Fruit fly (Drosophila melanogaster) whole organism, embryonic: ENCODE data around the gene timeout.

Experiments used
- Awh ChIP-seq: fragments of 200-800 bp; sonication (Bioruptor generic); IDR thresholded peaks from 2 replicates; pipeline ENCODE4, ENCODE4 v1.3.6; 2022; ENCODE audit warnings: missing biosample characterization, missing genetic modification characterization
- Bteb2 ChIP-seq: fragments of 200-800 bp; sonication (Bioruptor generic); optimal IDR thresholded peaks from 2 replicates; lab custom pipeline; 2016; ENCODE audit warnings: missing biosample characterization, missing genetic modification characterization
- CG10267 ChIP-seq: fragments of 200-800 bp; sonication (Bioruptor generic); optimal IDR thresholded peaks from 2 replicates; lab custom pipeline; 2018; ENCODE audit warnings: missing biosample characterization, mild to moderate bottlenecking, missing genetic modification characterization, moderate library complexity
- CG10543 ChIP-seq: fragments of 200-800 bp; sonication (Bioruptor generic); optimal IDR thresholded peaks from 3 replicates; lab custom pipeline; 2017; ENCODE audit warnings: missing biosample characterization, mild to moderate bottlenecking, missing genetic modification characterization, moderate library complexity
- CG11723 ChIP-seq: fragments of 200-800 bp; sonication (Bioruptor generic); optimal IDR thresholded peaks from 2 replicates; lab custom pipeline; 2017; ENCODE audit warnings: missing biosample characterization, mild to moderate bottlenecking, missing genetic modification characterization
- CG12155 ChIP-seq: fragments of 200-800 bp; sonication (Bioruptor generic); optimal IDR thresholded peaks from 3 replicates; lab custom pipeline; 2016; ENCODE audit warnings: missing biosample characterization, missing genetic modification characterization
- CG12769 ChIP-seq: fragments of 200-800 bp; sonication (Bioruptor generic); optimal IDR thresholded peaks from 2 replicates; lab custom pipeline; 2019; ENCODE audit warnings: missing biosample characterization, mild to moderate bottlenecking, missing genetic modification characterization, moderate library complexity
- CG1529 ChIP-seq: fragments of 200-800 bp; sonication (Bioruptor generic); optimal IDR thresholded peaks from 3 replicates; lab custom pipeline; 2018; ENCODE audit warnings: missing biosample characterization, missing genetic modification characterization
- CG15601 ChIP-seq: fragments of 200-800 bp; sonication (Bioruptor generic); optimal IDR thresholded peaks from 3 replicates; lab custom pipeline; 2019; ENCODE audit warnings: missing biosample characterization, mild to moderate bottlenecking, missing genetic modification characterization, moderate library complexity
- CG16813 ChIP-seq: fragments of 200-800 bp; sonication (Bioruptor generic); IDR thresholded peaks from 3 replicates; pipeline ENCODE4 v1.3.6; 2022; ENCODE audit warnings: missing biosample characterization, missing genetic modification characterization; ENCODE audit not compliant: partially characterized antibody
- CG17802 ChIP-seq: fragments of 200-800 bp; sonication (Bioruptor generic); optimal IDR thresholded peaks from 2 replicates; lab custom pipeline; 2018; ENCODE audit warnings: missing biosample characterization, mild to moderate bottlenecking, missing genetic modification characterization, moderate library complexity
- CG18011 ChIP-seq: fragments of 200-800 bp; sonication (Bioruptor generic); optimal IDR thresholded peaks from 2 replicates; lab custom pipeline; 2017; ENCODE audit warnings: missing biosample characterization, missing genetic modification characterization, mild to moderate bottlenecking, moderate library complexity, missing genotype
- CG33213 ChIP-seq: fragments of 200-800 bp; sonication (Bioruptor generic); optimal IDR thresholded peaks from 3 replicates; lab custom pipeline; 2016; ENCODE audit warnings: missing biosample characterization, missing genetic modification characterization
- CG7987 ChIP-seq: fragments of 200-800 bp; sonication (Bioruptor generic); optimal IDR thresholded peaks from 2 replicates; lab custom pipeline; 2018; ENCODE audit warnings: missing biosample characterization, mild to moderate bottlenecking, missing genetic modification characterization, moderate library complexity
- CG9932 ChIP-seq: fragments of 200-800 bp; sonication (Bioruptor generic); IDR thresholded peaks from 2 replicates; pipeline ENCODE4 v1.3.6; 2022; ENCODE audit warnings: missing biosample characterization, missing genetic modification characterization
- CTCF ChIP-seq: fragments of 200-800 bp; sonication (Bioruptor generic); optimal IDR thresholded peaks from 2 replicates; lab custom pipeline; 2017; ENCODE audit warnings: missing biosample characterization, mild to moderate bottlenecking, missing genetic modification characterization, moderate library complexity
- D19A ChIP-seq: fragments of 200-800 bp; optimal IDR thresholded peaks from 3 replicates; lab custom pipeline; 2019; ENCODE audit warnings: missing biosample characterization, mild to moderate bottlenecking, missing genetic modification characterization, moderate library complexity
- Doc3 ChIP-seq: fragments of 200-800 bp; sonication (Bioruptor generic); IDR thresholded peaks from 3 replicates; pipeline ENCODE4 v1.3.6; 2022; ENCODE audit warnings: missing biosample characterization, missing genetic modification characterization; ENCODE audit not compliant: partially characterized antibody
- Elba2 ChIP-seq: fragments of 200-800 bp; sonication (Bioruptor generic); optimal IDR thresholded peaks from 3 replicates; lab custom pipeline; 2016; ENCODE audit warnings: missing biosample characterization, missing genetic modification characterization
- Hr3 ChIP-seq: fragments of 200-800 bp; sonication (Bioruptor generic); optimal IDR thresholded peaks from 3 replicates; lab custom pipeline; 2016; ENCODE audit warnings: missing biosample characterization, missing genetic modification characterization
- NC2α ChIP-seq: fragments of 200-800 bp; sonication (Bioruptor generic); optimal IDR thresholded peaks from 2 replicates; lab custom pipeline; 2016; ENCODE audit warnings: missing biosample characterization, missing genetic modification characterization
- PHDP ChIP-seq: fragments of 200-800 bp; sonication (Bioruptor generic); optimal IDR thresholded peaks from 3 replicates; lab custom pipeline; 2018; ENCODE audit warnings: missing biosample characterization, mild to moderate bottlenecking, missing genetic modification characterization, moderate library complexity
- Side ChIP-seq: fragments of 200-800 bp; sonication (Bioruptor generic); optimal IDR thresholded peaks from 2 replicates; lab custom pipeline; 2016; ENCODE audit warnings: missing biosample characterization, missing genetic modification characterization
- Trl ChIP-seq, 3 experiments: fragments of >200 bp in 2 of 3; fragments of 200-800 bp in 1 of 3; sonication (Bioruptor generic) in 1 of 3; optimal IDR thresholded peaks; 2 replicates in 1 of 3; 3 replicates in 2 of 3; lab custom pipeline; 2016 to 2017; ENCODE audit warnings: missing biosample characterization in 1 of 3, missing genetic modification characterization in 1 of 3
- Usf ChIP-seq: fragments of 200-800 bp; sonication (Bioruptor generic); optimal IDR thresholded peaks from 2 replicates; lab custom pipeline; 2017; ENCODE audit warnings: missing genotype, missing biosample characterization, missing genetic modification characterization
- ab ChIP-seq: fragments of 200-800 bp; sonication (Bioruptor generic); optimal IDR thresholded peaks from 2 replicates; lab custom pipeline; 2016; ENCODE audit warnings: missing biosample characterization, missing genetic modification characterization
- bcd ChIP-seq: fragments of 200-800 bp; sonication (Bioruptor generic); optimal IDR thresholded peaks from 2 replicates; lab custom pipeline; 2017; ENCODE audit warnings: missing biosample characterization, mild to moderate bottlenecking, missing genetic modification characterization
- caup ChIP-seq: fragments of 200-800 bp; sonication (Bioruptor generic); optimal IDR thresholded peaks from 3 replicates; lab custom pipeline; 2017; ENCODE audit warnings: missing biosample characterization, mild to moderate bottlenecking, missing genetic modification characterization, moderate library complexity; ENCODE audit not compliant: severe bottlenecking
- dmrt99B ChIP-seq: fragments of 200-800 bp; sonication (Bioruptor generic); optimal IDR thresholded peaks from 2 replicates; lab custom pipeline; 2018; ENCODE audit warnings: missing biosample characterization, mild to moderate bottlenecking, missing genetic modification characterization, moderate library complexity
- emc ChIP-seq: fragments of 200-800 bp; sonication (Bioruptor generic); optimal IDR thresholded peaks from 2 replicates; lab custom pipeline; 2016; ENCODE audit warnings: missing biosample characterization, missing genetic modification characterization
- fd64A ChIP-seq: fragments of 200-800 bp; sonication (Bioruptor generic); optimal IDR thresholded peaks from 3 replicates; lab custom pipeline; 2018; ENCODE audit warnings: missing biosample characterization, mild to moderate bottlenecking, missing genetic modification characterization
- ftz-f1 ChIP-seq: fragments of 200-800 bp; sonication (Bioruptor generic); optimal IDR thresholded peaks from 2 replicates; lab custom pipeline; 2016; ENCODE audit warnings: missing biosample characterization, missing genetic modification characterization
- grn ChIP-seq: fragments of 200-800 bp; sonication (Bioruptor generic); optimal IDR thresholded peaks from 3 replicates; lab custom pipeline; 2017; ENCODE audit warnings: missing biosample characterization, missing genetic modification characterization
- h ChIP-seq: fragments of >200 bp; optimal IDR thresholded peaks from 2 replicates; lab custom pipeline; 2017
- hkb ChIP-seq, 2 experiments: fragments of 200-800 bp in 1 of 2; fragments of >200 bp in 1 of 2; sonication (Bioruptor generic) in 1 of 2; IDR thresholded peaks in 1 of 2; optimal IDR thresholded peaks in 1 of 2; 2 replicates each; pipeline versions ENCODE4 v1.3.6 to Lab custom; 2017 to 2022; ENCODE audit warnings: missing biosample characterization in 1 of 2, missing genetic modification characterization in 1 of 2
- ind ChIP-seq: fragments of 200-800 bp; sonication (Bioruptor generic); optimal IDR thresholded peaks from 3 replicates; lab custom pipeline; 2016; ENCODE audit warnings: missing biosample characterization, missing genetic modification characterization
- insv ChIP-seq, 2 experiments: fragments of 200-800 bp; sonication (Bioruptor generic); optimal IDR thresholded peaks; 3 replicates each; lab custom pipeline; 2016 to 2018; ENCODE audit warnings: missing biosample characterization in 2 of 2, missing genetic modification characterization in 2 of 2
- jigr1 ChIP-seq: fragments of 200-800 bp; sonication (Bioruptor generic); IDR thresholded peaks from 3 replicates; pipeline ENCODE4 v1.3.6; 2022; ENCODE audit warnings: missing biosample characterization, missing genetic modification characterization
- kah ChIP-seq: fragments of 200-800 bp; sonication (Bioruptor generic); optimal IDR thresholded peaks from 2 replicates; lab custom pipeline; 2018; ENCODE audit warnings: missing biosample characterization, mild to moderate bottlenecking, missing genetic modification characterization
- kni ChIP-seq: fragments of 200-800 bp; sonication (Bioruptor generic); optimal IDR thresholded peaks from 3 replicates; lab custom pipeline; 2017; ENCODE audit warnings: mild to moderate bottlenecking, missing biosample characterization, missing genetic modification reagents, missing genetic modification characterization
- nau ChIP-seq: fragments of 200-800 bp; sonication (Bioruptor generic); optimal IDR thresholded peaks from 3 replicates; lab custom pipeline; 2017; ENCODE audit warnings: missing biosample characterization, mild to moderate bottlenecking, missing genetic modification characterization, missing genetic modification reagents
- nom ChIP-seq: fragments of 200-800 bp; sonication (Bioruptor generic); optimal IDR thresholded peaks from 2 replicates; lab custom pipeline; 2017; ENCODE audit warnings: missing biosample characterization, missing genetic modification characterization, mild to moderate bottlenecking, moderate library complexity, missing genetic modification reagents
- pb ChIP-seq: fragments of 200-800 bp; sonication (Bioruptor generic); optimal IDR thresholded peaks from 3 replicates; lab custom pipeline; 2016; ENCODE audit warnings: missing biosample characterization, missing genetic modification characterization
- pfk ChIP-seq: fragments of 200-800 bp; sonication (Bioruptor generic); optimal IDR thresholded peaks from 2 replicates; lab custom pipeline; 2018; ENCODE audit warnings: missing biosample characterization, mild to moderate bottlenecking, missing genetic modification characterization, moderate library complexity
- phol ChIP-seq: fragments of 200-800 bp; sonication (Bioruptor generic); optimal IDR thresholded peaks from 3 replicates; lab custom pipeline; 2018; ENCODE audit warnings: missing biosample characterization, mild to moderate bottlenecking, missing genetic modification characterization, moderate library complexity
- sd ChIP-seq: fragments of 200-800 bp; sonication (Bioruptor generic); optimal IDR thresholded peaks from 3 replicates; lab custom pipeline; 2018; ENCODE audit warnings: missing biosample characterization, mild to moderate bottlenecking, missing genetic modification characterization, moderate library complexity
- sens-2 ChIP-seq: fragments of 200-800 bp; sonication (Bioruptor generic); IDR thresholded peaks from 2 replicates; pipeline ENCODE4 v1.3.6; 2022; ENCODE audit warnings: missing biosample characterization, missing genetic modification characterization
- seq ChIP-seq: fragments of 200-800 bp; sonication (Bioruptor generic); IDR thresholded peaks from 2 replicates; pipeline ENCODE4 v1.3.6; 2022; ENCODE audit warnings: missing biosample characterization, missing genetic modification characterization
- slbo ChIP-seq: fragments of 200-800 bp; sonication (Bioruptor generic); IDR thresholded peaks from 2 replicates; pipeline ENCODE4 v1.3.6; 2022; ENCODE audit warnings: missing biosample characterization, missing genetic modification characterization
- vnd ChIP-seq: fragments of 200-800 bp; sonication (Bioruptor generic); IDR thresholded peaks from 3 replicates; pipeline ENCODE4 v1.3.6; 2022; ENCODE audit warnings: missing biosample characterization, missing genetic modification characterization; ENCODE audit not compliant: partially characterized antibody

The timeout gene

dm6 chr3R:13068022-13068421 lies 20.4 kb upstream of the timeout start (continued):
- TF ChIP-seq fd64A (GFP tag; lab: Kevin White, UChicago) (peak; percentile 99), CG15601 (tag; lab: Kevin White, UChicago) (peak; percentile 92), CG7987 (peak; percentile 98), h (lab: Kevin White, UChicago) (no peak), hkb (optimal IDR thresholded peaks at IDR 0.05; lab: Kevin White, UChicago) (no peak), hkb (GFP tag; IDR thresholded peaks at IDR 0.05; lab: Robert Waterston, UW) (peak; percentile 90), kah (GFP tag; lab: Kevin White, UChicago) (peak; percentile 82), CG10543 (GFP tag; lab: Kevin White, UChicago) (peak; percentile 65), D19A (tag; lab: Kevin White, UChicago) (peak; percentile 82), phol (peak; percentile 78), ab (no peak), Trl (optimal IDR thresholded peaks at IDR 0.05; lab: Kevin White, UChicago) (no peak), Trl (GFP tag; optimal IDR thresholded peaks at IDR 0.05; lab: Kevin White, UChicago) (peak; percentile 88), jigr1 (GFP tag; lab: Robert Waterston, UW) (no peak), Side (GFP tag; lab: Kevin White, UChicago) (peak; percentile 73), Doc3 (GFP tag; lab: Robert Waterston, UW) (no peak), Hr3 (peak; percentile 58), caup (GFP tag; lab: Kevin White, UChicago) (peak; percentile 93), kni (GFP tag; lab: Kevin White, UChicago) (peak; percentile 79), emc (GFP tag; lab: Kevin White, UChicago) (no peak), dmrt99B (tag; lab: Kevin White, UChicago) (peak; percentile 89), ftz-f1 (GFP tag; lab: Kevin White, UChicago) (no peak), CG33213 (GFP tag; lab: Kevin White, UChicago) (peak; percentile 87), Awh (GFP tag; lab: Robert Waterston, UW) (peak; percentile 87), vnd (no peak), CG12155 (GFP tag; lab: Kevin White, UChicago) (peak; percentile 62), nom (GFP tag; lab: Kevin White, UChicago) (no peak), pb (peak; percentile 56), CG17802 (tag; lab: Kevin White, UChicago) (peak; percentile 87), sens-2 (GFP tag; lab: Robert Waterston, UW) (peak; percentile 47; the same call in 1 of the 2 replicates), CG1529 (GFP tag; lab: Kevin White, UChicago) (peak; percentile 90), bcd (GFP tag; lab: Kevin White, UChicago) (peak; percentile 93), nau (peak; percentile 97), CTCF (GFP tag; lab: Kevin White, UChicago) (peak; percentile 63), grn (GFP tag; lab: Kevin White, UChicago) (peak; percentile 75), Elba2 (GFP tag; lab: Kevin White, UChicago) (no peak), CG11723 (GFP tag; lab: Kevin White, UChicago) (peak; percentile 91), Bteb2 (GFP tag; lab: Kevin White, UChicago) (peak; percentile 45), CG9932 (GFP tag; lab: Robert Waterston, UW) (no peak), Usf (GFP tag; lab: Kevin White, UChicago) (peak; percentile 40), seq (peak; percentile 67), pfk (peak; percentile 70), CG10267 (tag; lab: Kevin White, UChicago) (peak; percentile 73), CG12769 (no peak), CG18011 (GFP tag; lab: Kevin White, UChicago) (peak; percentile 45), insv (GFP tag; optimal IDR thresholded peaks at IDR 0.05; lab: Kevin White, UChicago) (peak in 1 of 2 experiments; percentile 13), NC2α (peak; percentile 64), sd (tag; lab: Kevin White, UChicago) (no peak), PHDP (tag; lab: Kevin White, UChicago) (peak; percentile 94), ind (GFP tag; lab: Kevin White, UChicago) (peak; percentile 52), CG16813 (no peak), slbo (GFP tag; lab: Robert Waterston, UW) (peak; percentile 36; the same call in 1 of the 2 replicates)
